Worm (Caenorhabditis elegans): ENCODE measurements around the gene frm-7.

ce11 chrV:12299244-12299766 lies 3.0 kb upstream of the frm-7 start:
- TF ChIP-seq F13H6.1 (tag; optimal IDR thresholded peaks at IDR 0.05) = no peak
- TF ChIP-seq eyg-1 (tag; optimal IDR thresholded peaks at IDR 0.05) = no peak
